Worm (Caenorhabditis elegans): ENCODE results near the gene ltah-1.2.

- TF ChIP-seq ref-1 (GFP tag; conservative IDR thresholded peaks at IDR 0.05) (no peak), flt-1 (GFP tag; IDR thresholded peaks at IDR 0.05) (no peak)
Observed at ce11 chrIV:3597356-3597755, 15.5 kb downstream of the ltah-1.2 start.

All from whole organism, midembryonic.